Fruit fly (Drosophila melanogaster) whole organism: Measurements from ENCODE around the gene CG34313.

Experiments used
- EcR ChIP-seq, 2 experiments: fragments of >200 bp; optimal IDR thresholded peaks; 2 replicates each; lab custom pipeline; 2017; ENCODE audit warnings: missing biosample characterization in 2 of 2, missing genetic modification characterization in 2 of 2, missing genetic modification reagents in 2 of 2
- psq ChIP-seq: fragments of >200 bp; optimal IDR thresholded peaks from 2 replicates; lab custom pipeline; 2017

dm6 chr2L:16887660-16888573, 8.6 kb downstream of the CG34313 start, which contains the start of the genes osi and tweek:
- TF ChIP-seq psq (lab: Kevin White, UChicago) (no peak), EcR (GFP tag; optimal IDR thresholded peaks at IDR 0.05; lab: Kevin White, UChicago) (no peak)
